Fruit fly (Drosophila melanogaster): ENCODE results near the gene CYLD.

The CYLD gene

DNA sequence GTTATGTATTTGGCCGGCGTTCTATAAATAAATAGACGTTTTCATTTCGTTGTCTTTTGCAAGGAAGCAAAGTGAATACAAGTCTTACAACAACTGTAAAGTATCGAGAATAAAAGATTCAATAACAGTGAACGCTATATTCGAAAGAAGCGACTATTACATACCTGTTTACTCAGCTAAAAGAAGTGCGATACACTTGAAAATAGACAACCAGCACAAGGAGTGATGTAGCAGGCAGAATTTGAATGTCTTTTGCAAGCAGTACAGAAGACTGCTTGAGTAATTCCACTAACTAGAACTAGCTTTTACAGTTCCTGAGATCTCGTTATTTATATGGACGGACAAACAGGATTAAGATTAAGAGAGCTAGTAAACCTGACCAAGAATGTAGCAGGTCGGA lies 1.3 kb downstream of the CYLD start:
- no peak for TF ChIP-seq lola (GFP tag; optimal IDR thresholded peaks at IDR 0.05)
- peak; percentile 33 for TF ChIP-seq N (GFP tag; optimal IDR thresholded peaks at IDR 0.05)
- peak; percentile 72 for TF ChIP-seq Dif (GFP tag; optimal IDR thresholded peaks at IDR 0.05; ENCODE audit: partially characterized antibody)
- no peak for TF ChIP-seq Hr83 (GFP tag; optimal IDR thresholded peaks at IDR 0.05; ENCODE audit: poor library complexity, severe bottlenecking)

dm6 chr2L:10294798-10295669 lies 4.6 kb downstream of the CYLD start, which contains the start of gene Hand:
Gene Hand (minus strand): TSS chr2L:10295385.
- TF ChIP-seq ey (GFP tag; optimal IDR thresholded peaks at IDR 0.05) (no peak), sv (GFP tag; optimal IDR thresholded peaks at IDR 0.05) (no peak), Mio (GFP tag; optimal IDR thresholded peaks at IDR 0.05) (no peak), h (GFP tag; optimal IDR thresholded peaks at IDR 0.05) (no peak), psq (GFP tag; optimal IDR thresholded peaks at IDR 0.05) (no peak), usp (GFP tag; optimal IDR thresholded peaks at IDR 0.05) (no peak), pan (optimal IDR thresholded peaks at IDR 0.05) (no peak), Dfd (GFP tag; optimal IDR thresholded peaks at IDR 0.05) (no peak), sage (GFP tag; optimal IDR thresholded peaks at IDR 0.05) (no peak), jim (GFP tag; optimal IDR thresholded peaks at IDR 0.05) (no peak), foxo (GFP tag; optimal IDR thresholded peaks at IDR 0.05) (no peak), br (GFP tag; optimal IDR thresholded peaks at IDR 0.05) (no peak), fru (GFP tag; optimal IDR thresholded peaks at IDR 0.05) (no peak), dmrt93B (GFP tag; optimal IDR thresholded peaks at IDR 0.05) (no peak), brk (GFP tag; optimal IDR thresholded peaks at IDR 0.05) (no peak), OdsH (GFP tag; optimal IDR thresholded peaks at IDR 0.05) (no peak), dsf (GFP tag; optimal IDR thresholded peaks at IDR 0.05; ENCODE audit: borderline replicate concordance) (no peak), HLH106 (tag; optimal IDR thresholded peaks at IDR 0.05) (no peak), Hnf4 (GFP tag; optimal IDR thresholded peaks at IDR 0.05) (no peak), Myc (optimal IDR thresholded peaks at IDR 0.05) (no peak)

- TF ChIP-seq Dfd (GFP tag; optimal IDR thresholded peaks at IDR 0.05) (no peak), dmrt93B (GFP tag; optimal IDR thresholded peaks at IDR 0.05) (no peak), Hr78 (GFP tag; optimal IDR thresholded peaks at IDR 0.05) (no peak), foxo (GFP tag; optimal IDR thresholded peaks at IDR 0.05) (no peak), fru (GFP tag; optimal IDR thresholded peaks at IDR 0.05) (no peak), Jra (GFP tag; optimal IDR thresholded peaks at IDR 0.05) (no peak), ey (GFP tag; optimal IDR thresholded peaks at IDR 0.05) (no peak), CG32264 (GFP tag; optimal IDR thresholded peaks at IDR 0.05) (peak; percentile 36), h (GFP tag; optimal IDR thresholded peaks at IDR 0.05) (no peak), pan (optimal IDR thresholded peaks at IDR 0.05) (no peak), Mio (GFP tag; optimal IDR thresholded peaks at IDR 0.05) (no peak), lola (GFP tag; optimal IDR thresholded peaks at IDR 0.05) (no peak), sv (GFP tag; optimal IDR thresholded peaks at IDR 0.05) (peak; percentile 44), tai (GFP tag; optimal IDR thresholded peaks at IDR 0.05) (no peak), CrebA (GFP tag; optimal IDR thresholded peaks at IDR 0.05; ENCODE audit: borderline replicate concordance) (no peak), brk (GFP tag; optimal IDR thresholded peaks at IDR 0.05) (no peak), dl (GFP tag; optimal IDR thresholded peaks at IDR 0.05; ENCODE audit: insufficient read depth in 1 of 2, partially characterized antibody in 2 of 2) (no peak), Hnf4 (GFP tag; optimal IDR thresholded peaks at IDR 0.05) (no peak), woc (GFP tag; optimal IDR thresholded peaks at IDR 0.05) (no peak), CG9705 (GFP tag; optimal IDR thresholded peaks at IDR 0.05) (peak; percentile 32), Abd-B (GFP tag; optimal IDR thresholded peaks at IDR 0.05) (no peak), sage (GFP tag; optimal IDR thresholded peaks at IDR 0.05) (no peak), HLH106 (tag; optimal IDR thresholded peaks at IDR 0.05) (no peak), jim (GFP tag; optimal IDR thresholded peaks at IDR 0.05) (no peak), rgr (GFP tag; optimal IDR thresholded peaks at IDR 0.05) (no peak), Hr83 (GFP tag; optimal IDR thresholded peaks at IDR 0.05; ENCODE audit: poor library complexity, severe bottlenecking) (peak; percentile 70), dsf (GFP tag; optimal IDR thresholded peaks at IDR 0.05; ENCODE audit: borderline replicate concordance) (no peak), Dif (GFP tag; optimal IDR thresholded peaks at IDR 0.05; ENCODE audit: partially characterized antibody) (no peak), psq (GFP tag; optimal IDR thresholded peaks at IDR 0.05) (no peak), Rel (GFP tag; optimal IDR thresholded peaks at IDR 0.05) (no peak), Rel (tag; optimal IDR thresholded peaks at IDR 0.05) (no peak), Myc (optimal IDR thresholded peaks at IDR 0.05) (no peak), OdsH (GFP tag; optimal IDR thresholded peaks at IDR 0.05) (peak; percentile 37), N (GFP tag; optimal IDR thresholded peaks at IDR 0.05) (no peak), GATAd (GFP tag; optimal IDR thresholded peaks at IDR 0.05) (no peak), Vsx2 (GFP tag; optimal IDR thresholded peaks at IDR 0.05; ENCODE audit: partially characterized antibody) (no peak), br (GFP tag; optimal IDR thresholded peaks at IDR 0.05) (no peak), usp (GFP tag; optimal IDR thresholded peaks at IDR 0.05) (no peak), Sp1 (GFP tag; optimal IDR thresholded peaks at IDR 0.05) (no peak)
These were observed 7.5 kb downstream of the CYLD start, which contains the start of gene Ufd4 for dm6 chr2L:10292066-10292560. Gene Ufd4 (minus strand): TSS chr2L:10292365.
